Worm (Caenorhabditis elegans): Measurements from ENCODE around the gene T22B7.3.

DNA sequence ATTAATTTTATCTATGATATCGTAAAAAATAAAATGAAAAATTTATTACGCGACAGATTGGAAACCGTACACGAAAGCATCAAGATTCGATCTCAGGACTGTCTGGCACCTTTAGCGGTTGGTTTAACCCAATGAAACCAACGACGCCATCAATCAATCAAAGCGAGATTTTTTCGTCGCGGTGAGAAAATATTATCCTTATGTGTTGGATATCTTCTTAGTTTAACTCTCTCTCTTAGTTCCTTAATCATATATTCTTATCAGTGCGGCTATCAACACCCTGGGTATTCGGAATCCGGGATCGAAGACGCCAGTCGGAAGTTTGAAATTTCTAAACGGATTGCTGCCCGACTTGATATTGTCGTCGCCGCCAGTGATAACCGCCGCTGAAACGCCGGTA lies 42.1 kb upstream of the T22B7.3 start:
- TF ChIP-seq nhr-21 (tag; optimal IDR thresholded peaks at IDR 0.05) = peak; percentile 29
- TF ChIP-seq snpc-4 (tag; optimal IDR thresholded peaks at IDR 0.05) = no peak
- TF ChIP-seq aly-2 (tag; optimal IDR thresholded peaks at IDR 0.05) = no peak
- TF ChIP-seq unc-62 (GFP tag; optimal IDR thresholded peaks at IDR 0.05) = no peak
- TF ChIP-seq elt-1 (tag; optimal IDR thresholded peaks at IDR 0.05) = no peak
- no peak for TF ChIP-seq R02D3.7 (tag; optimal IDR thresholded peaks at IDR 0.05)
- no peak for TF ChIP-seq unc-39 (tag; optimal IDR thresholded peaks at IDR 0.05)
- TF ChIP-seq ceh-82 (tag; optimal IDR thresholded peaks at IDR 0.05) = no peak
- TF ChIP-seq nhr-25 (tag; optimal IDR thresholded peaks at IDR 0.05) = no peak
- no peak for TF ChIP-seq elt-3 (tag; optimal IDR thresholded peaks at IDR 0.05)
